Fruit fly (Drosophila melanogaster) whole organism, adult: ENCODE results near the gene CG18088.
A peak's percentile ranks its signal among the peaks of the same experiment; 100 is the strongest.

ENCODE experiments used
- CG11617 ChIP-seq: fragments of 200-800 bp; sonication (Bioruptor generic); optimal IDR thresholded peaks from 2 replicates; lab custom pipeline; 2017; ENCODE audit warnings: mild to moderate bottlenecking, missing biosample characterization, missing genetic modification reagents, missing genetic modification characterization
- CG12768 ChIP-seq: fragments of 200-800 bp; sonication (Bioruptor generic); optimal IDR thresholded peaks from 2 replicates; lab custom pipeline; 2017; ENCODE audit warnings: missing biosample characterization, missing genetic modification characterization, mild to moderate bottlenecking, moderate library complexity, missing genetic modification reagents
- CG14711 ChIP-seq: fragments of 200-800 bp; sonication (Bioruptor generic); optimal IDR thresholded peaks from 2 replicates; lab custom pipeline; 2018; ENCODE audit warnings: missing biosample characterization, mild to moderate bottlenecking, missing genetic modification characterization, moderate library complexity
- CG1620 ChIP-seq: fragments of 200-800 bp; sonication (Bioruptor generic); optimal IDR thresholded peaks from 2 replicates; lab custom pipeline; 2016; ENCODE audit warnings: missing biosample characterization, missing genetic modification characterization
- CG33017 ChIP-seq: fragments of 200-800 bp; sonication (Bioruptor generic); optimal IDR thresholded peaks from 2 replicates; lab custom pipeline; 2018; ENCODE audit warnings: missing biosample characterization, mild to moderate bottlenecking, missing genetic modification characterization, moderate library complexity
- CG5204 ChIP-seq: fragments of 200-800 bp; sonication (Bioruptor generic); optimal IDR thresholded peaks from 2 replicates; lab custom pipeline; 2016; ENCODE audit warnings: missing biosample characterization, missing genetic modification characterization
- CG7045 ChIP-seq: fragments of 200-800 bp; sonication (Bioruptor generic); optimal IDR thresholded peaks from 2 replicates; lab custom pipeline; 2017; ENCODE audit warnings: missing biosample characterization, mild to moderate bottlenecking, missing genetic modification characterization
- CG7101 ChIP-seq: fragments of 200-800 bp; sonication (Bioruptor generic); optimal IDR thresholded peaks from 2 replicates; lab custom pipeline; 2018; ENCODE audit warnings: missing biosample characterization, mild to moderate bottlenecking, missing genetic modification characterization, moderate library complexity
- Clk ChIP-seq: fragments of 200-800 bp; sonication (Bioruptor generic); optimal IDR thresholded peaks from 2 replicates; lab custom pipeline; 2017; ENCODE audit warnings: missing biosample characterization, missing genetic modification characterization
- Crg-1 ChIP-seq: fragments of 200-800 bp; sonication (Bioruptor generic); optimal IDR thresholded peaks from 2 replicates; lab custom pipeline; 2016; ENCODE audit warnings: missing biosample characterization, missing genetic modification characterization
- Hr96 ChIP-seq: fragments of 200-800 bp; sonication (Bioruptor generic); optimal IDR thresholded peaks from 2 replicates; lab custom pipeline; 2016; ENCODE audit warnings: missing biosample characterization, missing genetic modification characterization
- Mnt ChIP-seq: fragments of 200-800 bp; sonication (Bioruptor generic); optimal IDR thresholded peaks from 2 replicates; lab custom pipeline; 2016; ENCODE audit warnings: missing biosample characterization, mild to moderate bottlenecking, missing genetic modification characterization
- bab1 ChIP-seq: fragments of 200-800 bp; sonication (Bioruptor generic); optimal IDR thresholded peaks from 3 replicates; lab custom pipeline; 2019; ENCODE audit warnings: missing biosample characterization, mild to moderate bottlenecking, missing genetic modification characterization, moderate library complexity
- cic ChIP-seq: fragments of 200-800 bp; sonication (Bioruptor generic); optimal IDR thresholded peaks from 2 replicates; lab custom pipeline; 2017; ENCODE audit warnings: missing biosample characterization, mild to moderate bottlenecking, missing genetic modification characterization, moderate library complexity
- cnc ChIP-seq, 2 experiments: fragments of >200 bp; optimal IDR thresholded peaks; 2 replicates each; lab custom pipeline; 2017
- kay ChIP-seq: fragments of 200-800 bp; sonication (Bioruptor generic); peaks from one replicate; lab custom pipeline; 2016; ENCODE audit warnings: missing biosample characterization, missing genetic modification characterization, borderline replicate concordance
- ovo ChIP-seq: fragments of 200-800 bp; sonication (Bioruptor generic); optimal IDR thresholded peaks from 2 replicates; lab custom pipeline; 2016; ENCODE audit warnings: missing biosample characterization, missing genetic modification characterization
- pad ChIP-seq: fragments of 200-800 bp; sonication (Bioruptor generic); optimal IDR thresholded peaks from 3 replicates; lab custom pipeline; 2017; ENCODE audit warnings: missing biosample characterization, missing genetic modification characterization, mild to moderate bottlenecking, moderate library complexity, missing genetic modification reagents
- tj ChIP-seq: fragments of 200-800 bp; sonication (Bioruptor generic); optimal IDR thresholded peaks from 3 replicates; lab custom pipeline; 2017; ENCODE audit warnings: missing biosample characterization, mild to moderate bottlenecking, missing genetic modification characterization, moderate library complexity
- toe ChIP-seq: fragments of 200-800 bp; sonication (Bioruptor generic); optimal IDR thresholded peaks from 2 replicates; lab custom pipeline; 2016; ENCODE audit warnings: missing biosample characterization, missing genetic modification characterization

CG18088 gene

dm6 chr2L:8982584-8983302 lies 15.4 kb downstream of the CG18088 start:
- no peak for TF ChIP-seq Hr96

DNA sequence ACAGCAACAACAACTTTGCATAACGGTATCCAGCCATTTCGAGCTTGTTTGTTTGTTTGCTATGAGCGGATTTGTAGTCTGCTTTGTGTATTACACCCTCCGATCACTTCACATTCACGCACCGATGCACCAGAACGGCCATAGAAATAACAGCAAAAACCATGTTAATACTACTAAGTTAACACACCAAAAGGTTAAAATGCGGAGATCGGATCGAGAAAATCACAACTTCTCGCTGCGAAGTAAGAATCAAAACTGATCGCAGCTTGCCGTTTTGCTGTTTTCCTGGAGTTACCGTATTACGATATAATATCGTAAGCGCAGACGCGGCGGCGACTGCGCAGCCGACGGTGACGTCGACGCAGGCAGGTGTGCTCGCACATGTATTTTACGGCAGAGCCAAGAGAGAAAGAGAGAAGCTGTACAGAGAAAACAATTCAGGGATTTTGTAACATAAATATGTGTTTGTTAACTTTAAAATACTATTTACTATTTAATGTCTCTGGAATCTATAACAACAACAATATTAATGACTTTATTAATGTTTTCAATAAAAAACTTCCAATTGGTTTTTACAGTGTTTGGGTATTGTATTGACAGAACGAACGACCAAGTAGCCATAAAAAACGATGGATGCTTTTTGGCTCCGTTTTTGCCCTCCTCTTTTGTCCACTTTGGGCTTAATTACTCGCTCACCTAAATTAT lies 17.4 kb downstream of the CG18088 start, which contains the start of gene CG13101:
CG13101 (minus strand) TSS at position 259 of the 705 bp plus-strand sequence.
- TF ChIP-seq cnc (optimal IDR thresholded peaks at IDR 0.05; lab: Kevin White, UChicago) (no peak), cic (GFP tag; lab: Kevin White, UChicago) (no peak), CG11617 (peak; percentile 64), CG7045 (GFP tag; lab: Kevin White, UChicago) (peak; percentile 52), Crg-1 (GFP tag; lab: Kevin White, UChicago) (peak; percentile 63), CG7101 (tag; lab: Kevin White, UChicago) (peak; percentile 84), bab1 (GFP tag; lab: Kevin White, UChicago) (peak; percentile 89), toe (GFP tag; lab: Kevin White, UChicago) (no peak), tj (GFP tag; lab: Kevin White, UChicago) (peak; percentile 57), pad (GFP tag; lab: Kevin White, UChicago) (peak; percentile 42), Hr96 (no peak), Clk (GFP tag; lab: Kevin White, UChicago) (no peak), ovo (peak; percentile 73), Mnt (peak; percentile 54), CG14711 (tag; lab: Kevin White, UChicago) (peak; percentile 79), kay (GFP tag; lab: Kevin White, UChicago) (no peak), CG33017 (tag; lab: Kevin White, UChicago) (peak; percentile 63), CG1620 (GFP tag; lab: Kevin White, UChicago) (peak; percentile 46), CG5204 (GFP tag; lab: Kevin White, UChicago) (peak; percentile 53), CG12768 (GFP tag; lab: Kevin White, UChicago) (peak; percentile 31)

DNA sequence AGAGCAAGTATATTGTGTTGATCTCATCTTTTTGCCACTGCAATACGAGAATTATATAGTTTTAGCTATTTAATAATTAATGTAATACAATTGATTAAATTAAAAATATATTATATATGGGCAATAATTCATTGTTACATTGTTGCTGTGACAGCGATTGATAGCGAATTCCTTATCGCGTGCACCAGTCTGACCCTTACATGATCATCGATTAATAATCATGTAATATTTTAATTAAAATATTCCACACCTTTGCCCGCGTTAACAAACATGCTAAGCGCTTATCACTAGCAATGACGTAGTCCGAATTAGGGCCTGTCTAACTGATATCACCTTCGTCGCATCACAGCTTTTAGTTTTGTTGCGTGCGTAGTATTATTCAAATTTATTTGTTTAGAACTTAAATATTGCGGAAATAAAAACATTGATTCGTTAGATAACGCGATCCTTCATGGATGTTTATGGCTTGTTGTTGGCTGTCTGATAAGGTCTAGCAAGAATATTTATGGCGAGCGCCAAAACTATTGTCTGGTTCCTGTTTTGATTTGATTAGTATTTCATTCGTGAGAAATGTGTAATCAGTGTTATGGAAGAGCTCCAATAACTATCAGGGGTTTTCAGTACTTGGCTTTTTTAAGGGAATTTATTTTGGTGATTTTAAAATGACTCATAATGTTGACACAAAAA lies 20.1 kb downstream of the CG18088 start:
- TF ChIP-seq Mnt (no peak), cic (GFP tag; lab: Kevin White, UChicago) (peak; percentile 7), Crg-1 (GFP tag; lab: Kevin White, UChicago) (no peak), kay (GFP tag; lab: Kevin White, UChicago) (peak; percentile 77), pad (GFP tag; lab: Kevin White, UChicago) (no peak)

DNA sequence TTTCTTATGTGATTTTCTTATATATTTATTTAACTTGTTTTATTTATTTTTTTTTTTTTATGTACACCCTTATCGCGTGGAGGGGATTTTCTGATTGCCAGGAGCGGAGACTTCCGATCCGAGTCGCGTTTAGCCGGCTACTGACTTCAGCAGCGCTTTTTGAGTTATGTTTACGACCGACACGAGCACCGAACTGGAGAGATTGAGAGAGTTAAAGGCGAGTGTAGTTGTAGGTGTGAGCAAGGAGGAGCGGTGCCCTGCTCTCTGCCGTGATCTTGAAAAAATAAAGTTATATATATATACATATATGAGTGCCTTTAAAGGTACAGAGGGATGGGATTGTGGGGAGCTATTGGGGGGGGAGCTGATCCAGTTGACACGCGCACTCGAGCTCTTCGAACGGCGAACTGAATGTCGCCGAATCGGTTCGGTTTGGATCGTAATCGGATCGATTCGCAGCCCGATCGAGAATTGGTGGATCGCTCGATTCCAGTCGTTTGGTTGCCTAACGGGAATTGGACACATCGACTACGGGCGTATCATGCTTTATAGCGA lies 21.8 kb downstream of the CG18088 start, which contains the start of gene rost:
rost (minus strand) TSS at position 503 of the 555 bp plus-strand sequence.
- TF ChIP-seq ovo (peak; percentile 80), kay (GFP tag; lab: Kevin White, UChicago) (peak; percentile 10), Mnt (peak; percentile 83), pad (GFP tag; lab: Kevin White, UChicago) (peak; percentile 59), CG33017 (tag; lab: Kevin White, UChicago) (no peak), tj (GFP tag; lab: Kevin White, UChicago) (peak; percentile 39), CG11617 (no peak)

DNA sequence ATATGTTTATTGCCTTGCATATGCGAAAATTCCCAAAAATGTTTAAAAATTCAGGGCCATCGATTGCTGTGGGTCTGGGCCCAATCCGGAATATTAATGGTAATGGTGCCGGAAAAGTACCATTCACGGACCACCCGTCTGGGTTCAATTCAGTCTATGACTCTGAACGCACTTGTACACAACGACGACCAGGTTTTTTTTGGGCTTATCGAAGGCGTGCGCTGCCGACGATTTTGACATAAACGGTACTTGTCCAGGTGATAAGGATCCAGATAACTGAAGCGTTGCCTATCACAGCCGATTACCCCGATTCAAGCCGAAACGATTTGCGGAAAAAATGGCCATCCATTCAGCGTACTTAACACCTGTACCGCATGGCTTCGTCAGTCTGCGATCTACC lies 24.2 kb downstream of the CG18088 start, which contains the start of gene CG9555:
CG9555 (plus strand) TSS at position 153 of the 400 bp plus-strand sequence.
- TF ChIP-seq bab1 (GFP tag; lab: Kevin White, UChicago) (no peak), Mnt (peak; percentile 56), cic (GFP tag; lab: Kevin White, UChicago) (peak; percentile 36), Hr96 (no peak)

- TF ChIP-seq CG12768 (GFP tag; lab: Kevin White, UChicago) (no peak), Hr96 (no peak), kay (GFP tag; lab: Kevin White, UChicago) (no peak), pad (GFP tag; lab: Kevin White, UChicago) (no peak), CG14711 (tag; lab: Kevin White, UChicago) (no peak), Crg-1 (GFP tag; lab: Kevin White, UChicago) (no peak), CG11617 (no peak), toe (GFP tag; lab: Kevin White, UChicago) (no peak), bab1 (GFP tag; lab: Kevin White, UChicago) (no peak), Mnt (no peak), cic (GFP tag; lab: Kevin White, UChicago) (no peak), CG33017 (tag; lab: Kevin White, UChicago) (no peak)
Measured at dm6 chr2L:8993650-8994441, 26.5 kb downstream of the CG18088 start, which contains the start of gene CG17906. CG17906 (plus strand) TSS chr2L:8994391.
